Fruit fly (Drosophila melanogaster): ENCODE data around the gene CG13699.

The CG13699 gene

DNA sequence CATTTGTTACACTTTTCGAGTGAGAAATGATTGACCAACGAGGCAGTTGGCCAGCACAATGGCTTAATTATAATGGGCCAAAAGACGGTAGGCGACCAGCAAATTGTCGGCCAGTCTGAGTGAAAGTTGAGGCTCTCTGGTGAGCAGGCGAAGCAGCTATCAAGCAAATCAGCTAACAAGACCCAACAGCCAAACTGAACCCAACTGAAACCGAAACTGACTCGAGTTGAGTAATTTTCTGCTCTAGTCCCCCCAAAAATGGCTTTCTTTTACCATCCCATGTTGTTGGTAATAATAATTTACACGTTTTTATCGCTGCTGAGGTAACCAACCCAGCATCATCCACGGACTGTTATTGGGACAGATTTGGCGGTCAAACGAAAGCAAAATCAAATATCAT, 805 bp upstream of the CG13699 start:
- no peak for TF ChIP-seq CG8478 (optimal IDR thresholded peaks at IDR 0.05)
- no peak for TF ChIP-seq CTCF (optimal IDR thresholded peaks at IDR 0.05)

DNA sequence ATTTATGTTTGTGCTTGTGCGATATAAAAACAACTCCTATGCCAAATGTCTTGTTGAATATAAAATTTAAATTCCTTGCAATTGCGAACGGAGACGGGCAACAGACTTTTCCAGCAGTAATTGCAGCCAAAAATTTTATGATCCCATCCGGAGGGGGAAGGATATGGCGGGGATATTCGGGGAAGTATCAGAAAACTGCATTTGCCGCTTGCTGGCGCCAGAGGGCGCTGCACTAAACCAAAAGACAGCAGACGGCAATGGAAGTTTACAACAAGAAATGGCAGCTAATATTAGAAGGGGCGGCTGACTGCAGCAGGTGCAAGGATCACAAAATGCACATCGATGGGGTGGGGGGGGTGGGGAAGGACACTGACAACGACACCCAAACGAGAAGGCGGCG, 1.1 kb downstream of the CG13699 start:
- peak; percentile 65 to 80 for TF ChIP-seq CTCF (optimal IDR thresholded peaks at IDR 0.05)
- TF ChIP-seq CG8478 (optimal IDR thresholded peaks at IDR 0.05), result no peak

DNA sequence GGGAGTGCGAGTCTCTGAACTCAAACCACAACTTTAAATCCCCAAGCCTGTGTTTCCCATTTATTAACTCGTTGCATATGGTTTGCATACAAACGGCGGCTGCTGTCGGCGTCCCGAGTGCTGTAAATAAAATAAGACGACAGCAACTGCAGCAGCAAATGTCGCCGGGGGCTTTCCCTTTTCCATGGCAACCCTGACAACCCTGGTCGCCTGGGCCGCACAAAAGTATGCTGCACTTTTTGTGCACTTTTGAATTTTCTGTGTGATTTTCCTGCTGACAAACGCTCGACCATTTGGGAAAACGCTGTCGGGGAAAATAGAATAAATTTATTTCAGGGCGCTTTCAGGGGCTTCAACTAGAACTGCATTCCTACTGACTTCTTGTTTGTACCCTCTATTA, 8.2 kb downstream of the CG13699 start:
- TF ChIP-seq CG8478 (optimal IDR thresholded peaks at IDR 0.05) (no peak), CTCF (optimal IDR thresholded peaks at IDR 0.05) (peak in 1 of 2 experiments; percentile 37)

dm6 chr3L:18148418-18148973, 13.8 kb downstream of the CG13699 start, which contains the start of gene CG7330:
Gene CG7330, plus strand, starts transcription at chr3L:18148923.
- TF ChIP-seq CG8478 (optimal IDR thresholded peaks at IDR 0.05) (no peak), CTCF (optimal IDR thresholded peaks at IDR 0.05) (no peak)

DNA sequence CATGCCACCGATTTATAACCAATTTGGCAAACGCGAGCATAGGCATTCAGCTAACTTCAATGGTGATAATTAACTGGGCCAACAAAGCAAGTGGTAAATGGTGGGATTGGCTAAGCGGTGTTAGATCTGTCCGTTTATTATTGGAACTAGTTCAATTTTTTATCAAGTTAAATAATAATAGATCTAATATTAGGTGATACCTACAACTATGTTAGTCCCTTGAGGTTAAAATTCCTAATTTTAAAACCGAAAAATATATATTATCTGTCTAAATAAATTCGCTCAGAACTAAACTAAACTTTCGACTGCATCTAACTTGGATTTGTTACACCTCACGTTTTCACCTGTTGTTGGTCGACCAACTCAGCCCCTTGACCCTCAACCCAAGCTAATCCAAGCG, 14.7 kb downstream of the CG13699 start:
- no peak for TF ChIP-seq CG8478 (optimal IDR thresholded peaks at IDR 0.05)
- TF ChIP-seq CTCF (optimal IDR thresholded peaks at IDR 0.05), result no peak

dm6 chr3L:18146833-18147232, 15.5 kb downstream of the CG13699 start:
- TF ChIP-seq CG8478 (optimal IDR thresholded peaks at IDR 0.05), result no peak
- no peak for TF ChIP-seq CTCF (optimal IDR thresholded peaks at IDR 0.05)

DNA sequence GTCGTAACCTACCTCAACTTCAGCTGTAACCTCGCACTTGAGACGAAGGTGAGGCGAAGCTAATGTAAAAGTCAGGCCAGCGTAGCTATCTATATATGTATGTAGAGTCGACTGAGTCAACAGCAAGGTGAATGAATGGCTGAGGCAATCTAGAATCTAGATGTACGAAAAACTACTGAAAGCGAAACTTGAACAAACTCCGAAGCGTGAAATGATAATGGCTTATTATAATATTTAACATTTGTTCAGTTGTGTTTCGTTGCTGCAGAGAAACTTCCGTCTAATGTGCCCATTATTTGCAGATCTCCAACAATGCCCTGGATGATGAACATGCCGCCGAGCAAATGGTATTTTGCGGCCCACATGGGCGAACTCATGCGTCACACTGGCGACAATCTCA, 17.7 kb downstream of the CG13699 start:
- no peak for TF ChIP-seq CTCF (optimal IDR thresholded peaks at IDR 0.05)

- no peak for TF ChIP-seq CTCF (optimal IDR thresholded peaks at IDR 0.05)
- no peak for TF ChIP-seq CG8478 (optimal IDR thresholded peaks at IDR 0.05)
These were observed 19.4 kb downstream of the CG13699 start for dm6 chr3L:18142969-18143368.

DNA sequence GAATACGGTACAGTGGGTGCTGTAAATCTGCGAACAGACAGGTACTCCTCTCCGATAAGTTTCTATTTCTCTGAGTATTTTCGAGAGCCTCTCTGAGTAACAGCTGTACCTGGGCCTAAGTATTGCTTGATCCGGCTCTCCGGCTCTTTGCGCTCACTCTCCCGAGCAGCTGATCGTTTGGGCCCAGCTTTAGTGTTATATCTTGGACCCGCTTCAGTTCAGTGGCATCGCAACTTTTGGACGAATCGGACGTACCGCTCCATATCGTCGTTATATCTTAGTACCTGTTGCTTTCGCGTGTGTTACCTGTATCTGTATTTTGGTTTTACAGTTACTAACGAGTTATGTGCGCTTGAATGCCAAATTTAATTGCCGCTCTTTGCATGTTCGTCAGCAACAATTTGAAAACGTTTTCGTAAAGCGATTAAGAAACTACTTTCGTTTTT, 23.1 kb downstream of the CG13699 start, which contains the start of gene geko:
TSS of gene geko (plus strand) at position 219 of the 446 bp plus-strand sequence.
- TF ChIP-seq CG8478 (optimal IDR thresholded peaks at IDR 0.05) (no peak), CTCF (optimal IDR thresholded peaks at IDR 0.05) (no peak)

DNA sequence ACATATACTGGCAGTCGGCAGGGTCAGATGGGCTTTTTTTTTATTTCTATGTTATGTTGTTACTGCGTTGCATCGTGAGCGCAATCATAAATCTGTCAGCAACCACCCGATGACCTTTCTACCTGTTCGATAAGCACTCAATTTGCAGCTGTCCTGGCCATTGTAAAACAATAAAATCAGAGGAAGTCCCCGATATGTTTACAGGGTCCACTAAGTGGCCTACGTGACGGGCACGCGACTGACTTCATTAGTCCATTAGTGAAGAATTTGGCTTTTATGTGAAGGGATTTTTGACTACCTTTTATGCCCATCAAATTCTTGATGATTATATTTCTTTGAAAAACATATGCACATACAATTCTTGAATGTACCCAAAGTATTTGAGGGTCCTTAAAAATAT, 24.0 kb downstream of the CG13699 start:
- TF ChIP-seq CTCF (optimal IDR thresholded peaks at IDR 0.05) (no peak), CG8478 (optimal IDR thresholded peaks at IDR 0.05) (no peak)

dm6 chr3L:18137197-18137596, 25.1 kb downstream of the CG13699 start:
- no peak for TF ChIP-seq CG8478 (optimal IDR thresholded peaks at IDR 0.05)
- TF ChIP-seq CTCF (optimal IDR thresholded peaks at IDR 0.05), result no peak

DNA sequence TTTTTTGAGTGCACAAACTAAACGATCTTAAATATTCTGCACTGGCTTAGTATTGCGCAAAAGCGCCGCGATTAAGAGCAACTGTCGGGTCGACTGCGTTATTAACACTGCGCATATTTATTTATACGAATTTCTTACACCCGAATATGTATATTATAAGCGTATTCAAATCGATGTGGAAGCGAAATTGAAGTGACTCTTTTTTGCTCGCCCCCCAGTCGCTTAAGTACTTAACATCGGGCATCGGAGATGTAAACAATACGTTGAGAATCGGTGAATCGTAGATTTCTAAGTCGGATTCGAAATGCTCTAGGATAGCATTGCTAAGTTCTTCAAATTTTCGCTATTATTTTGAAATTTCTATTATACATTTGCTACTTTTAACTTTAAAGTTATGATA, 29.7 kb downstream of the CG13699 start, which contains the start of gene Cyp312a1:
TSS of gene Cyp312a1 (minus strand) at position 101 of the 400 bp plus-strand sequence.
- no peak for TF ChIP-seq CG8478 (optimal IDR thresholded peaks at IDR 0.05)
- no peak for TF ChIP-seq CTCF (optimal IDR thresholded peaks at IDR 0.05)

dm6 chr3L:18124138-18124537, 38.2 kb downstream of the CG13699 start:
- TF ChIP-seq CTCF (optimal IDR thresholded peaks at IDR 0.05) (no peak), CG8478 (optimal IDR thresholded peaks at IDR 0.05) (no peak)

- TF ChIP-seq CTCF (optimal IDR thresholded peaks at IDR 0.05) (no peak), CG8478 (optimal IDR thresholded peaks at IDR 0.05) (no peak)
These were observed 40.4 kb downstream of the CG13699 start, which contains the start of gene CG42853 for dm6 chr3L:18121889-18122288. Gene CG42853, minus strand, starts transcription at chr3L:18121989.

DNA sequence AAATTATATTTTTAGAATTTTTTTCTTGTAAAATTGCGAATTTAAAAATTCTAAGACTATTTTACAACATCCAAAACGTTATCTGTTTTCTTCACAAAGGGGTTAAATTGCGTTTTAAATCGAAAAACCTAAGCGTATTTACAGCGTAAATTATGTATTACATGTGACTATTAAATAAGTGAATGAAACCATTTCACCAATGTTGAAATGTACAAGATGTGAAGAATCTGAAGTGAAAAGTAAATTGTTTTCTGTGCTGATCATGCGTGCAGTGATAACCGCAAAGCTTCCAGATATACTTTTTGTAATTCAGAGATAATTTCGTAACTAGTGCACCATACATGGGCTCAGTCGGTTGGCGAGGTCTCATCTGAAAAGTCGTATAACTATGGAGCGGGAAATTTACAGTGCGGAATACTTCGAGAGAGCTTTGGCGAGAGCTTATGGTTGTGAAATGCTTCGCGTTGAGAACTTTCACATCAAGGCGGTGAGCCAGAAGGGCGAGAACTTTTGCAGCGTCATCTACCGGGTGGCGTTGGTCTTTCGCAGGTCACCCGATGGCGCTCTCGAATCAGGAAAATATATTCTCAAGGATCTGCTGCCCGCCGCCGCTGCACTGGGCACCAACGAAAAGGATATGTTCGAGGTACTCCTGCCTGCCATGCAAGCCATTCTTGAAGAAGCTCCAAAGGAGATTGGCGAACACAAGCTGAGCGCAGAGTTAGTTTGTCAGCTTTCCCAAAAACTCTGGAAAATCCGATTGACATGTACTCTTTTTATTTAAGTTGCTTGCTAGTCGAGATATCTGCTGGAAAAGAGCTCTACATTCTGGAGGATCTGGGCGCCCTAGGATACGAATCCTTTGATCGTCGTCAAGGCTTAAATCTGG, 48.0 kb downstream of the CG13699 start:
- peak; percentile 40 to 51 for TF ChIP-seq CTCF (optimal IDR thresholded peaks at IDR 0.05)
- no peak for TF ChIP-seq CG8478 (optimal IDR thresholded peaks at IDR 0.05)

DNA sequence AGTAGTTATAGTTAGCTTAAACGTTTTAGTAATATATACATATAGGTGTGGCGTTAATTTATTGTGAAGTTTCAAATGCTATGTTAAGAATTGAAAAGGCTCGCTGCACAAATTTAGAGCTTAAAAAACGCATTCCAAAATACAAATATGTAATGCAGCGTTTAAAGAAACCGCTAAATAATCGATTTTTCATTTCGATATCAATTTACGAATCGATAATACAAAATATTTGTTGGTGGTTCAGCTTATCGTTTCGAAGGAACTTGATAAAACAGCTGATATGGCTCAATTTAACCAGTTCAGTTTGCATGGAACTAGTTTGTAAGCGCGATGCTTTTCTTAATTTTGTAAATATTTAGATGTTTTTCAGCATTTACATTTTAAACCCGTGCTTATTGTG, 49.7 kb downstream of the CG13699 start, which contains the start of the genes CG32195 and CG7341:
TSS of gene CG32195 (plus strand) at position 291 of the 400 bp plus-strand sequence.
TSS of gene CG7341 (plus strand) at position 291 of the 400 bp plus-strand sequence.
- TF ChIP-seq CG8478 (optimal IDR thresholded peaks at IDR 0.05) (no peak), CTCF (optimal IDR thresholded peaks at IDR 0.05) (no peak)
